Fruit fly (Drosophila melanogaster) Kc167 (cell line): ENCODE data around the gene CG4995.

Experiments
- Myc ChIP-seq: fragments of >200 bp; optimal IDR thresholded peaks from 2 replicates; lab custom pipeline; 2017; ENCODE audit warnings: missing external identifiers
- Sin3A ChIP-seq: fragments of >200 bp; optimal IDR thresholded peaks from 2 replicates; lab custom pipeline; 2018; ENCODE audit warnings: missing external identifiers
- h ChIP-seq: fragments of >200 bp; optimal IDR thresholded peaks from 3 replicates; lab custom pipeline; 2018; ENCODE audit warnings: missing external identifiers
- insv ChIP-seq: fragments of >200 bp; optimal IDR thresholded peaks from 3 replicates; lab custom pipeline; 2018; ENCODE audit warnings: missing external identifiers
- ttk ChIP-seq: sonication (Bioruptor generic); optimal IDR thresholded peaks from 2 replicates; lab custom pipeline; 2017; ENCODE audit warnings: missing external identifiers

DNA sequence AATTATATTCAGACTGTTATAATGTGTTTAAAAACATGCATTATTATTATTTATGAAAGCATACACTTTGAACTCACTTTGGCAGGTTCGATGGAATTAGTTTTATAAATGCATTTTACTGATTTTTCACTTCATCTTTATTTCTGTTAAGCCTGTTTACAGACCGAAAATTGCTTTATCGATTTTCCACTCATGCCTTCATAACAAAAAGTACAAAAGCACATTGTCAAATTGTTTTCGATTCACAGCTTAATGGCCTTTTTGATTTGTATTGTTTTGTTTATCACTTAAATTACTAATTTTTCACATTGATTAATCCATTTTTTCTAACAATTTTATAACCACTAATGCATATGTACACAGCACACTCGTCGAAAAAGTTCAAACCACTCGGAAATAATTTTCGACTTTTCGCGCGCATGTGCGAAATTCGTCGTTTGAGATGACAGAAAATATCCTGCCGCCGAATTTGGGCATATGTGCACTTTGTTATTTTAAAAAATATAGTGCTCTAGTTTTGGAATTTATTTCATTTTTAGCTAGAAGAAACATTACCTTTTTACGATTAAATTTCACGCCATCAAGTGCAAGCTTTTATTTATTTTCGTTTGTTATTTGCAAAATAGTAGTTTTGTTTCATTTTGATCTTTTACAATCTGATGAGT lies 51.5 kb downstream of the CG4995 start, which contains the start of gene rho-5:
- no peak for TF ChIP-seq Myc (lab: Kevin White, UChicago)
- no peak for TF ChIP-seq h (lab: Kevin White, UChicago)
- TF ChIP-seq Sin3A = no peak
- no peak for TF ChIP-seq ttk (lab: Kevin White, UChicago)
- no peak for TF ChIP-seq insv (lab: Kevin White, UChicago)
